Worm (Caenorhabditis elegans) whole organism, L4 larva: Measurements from ENCODE around the gene his-24.
A peak's percentile ranks its signal among the peaks of the same experiment; 100 is the strongest.

Source experiments
- F10B5.3 ChIP-seq: sonication (generic microtip); optimal IDR thresholded peaks from 2 replicates; lab custom pipeline; 2016; ENCODE audit warnings: mild to moderate bottlenecking, missing genetic modification characterization, missing compliant biosample characterization
- F44E2.7 ChIP-seq: fragments of 200-800 bp; sonication (Bioruptor generic); IDR thresholded peaks from 2 replicates; pipeline ENCODE4 v2.1.2; 2022; ENCODE audit warnings: missing genetic modification characterization, missing compliant biosample characterization
- Y105C5A.15 ChIP-seq: fragments of 200-800 bp; sonication (Bioruptor generic); IDR thresholded peaks from 2 replicates; pipeline ENCODE4 v1.3.6; 2022; ENCODE audit warnings: missing genetic modification characterization, missing compliant biosample characterization
- Y5F2A.4 ChIP-seq: fragments of 200-800 bp; sonication (Bioruptor generic); optimal IDR thresholded peaks from 2 replicates; lab custom pipeline; 2018; ENCODE audit warnings: mild to moderate bottlenecking, missing genetic modification characterization, missing compliant biosample characterization
- aha-1 ChIP-seq: fragments of 150-350 bp; peaks from one replicate; lab custom pipeline; 2014; ENCODE audit warnings: missing biosample characterization, missing genetic modification characterization
- aly-2 ChIP-seq: sonication (generic microtip); optimal IDR thresholded peaks from 2 replicates; lab custom pipeline; 2018; ENCODE audit warnings: missing biosample characterization, missing genetic modification characterization
- ceh-28 ChIP-seq: fragments of 150-350 bp; optimal IDR thresholded peaks from 2 replicates; lab custom pipeline; 2014; ENCODE audit warnings: missing biosample characterization, missing genetic modification reagents, missing genetic modification characterization
- ceh-32 ChIP-seq: sonication (generic microtip); optimal IDR thresholded peaks from 2 replicates; lab custom pipeline; 2016; ENCODE audit warnings: mild to moderate bottlenecking, missing genetic modification characterization, missing compliant biosample characterization; ENCODE audit not compliant: poor library complexity
- ceh-62 ChIP-seq: sonication (generic microtip); optimal IDR thresholded peaks from 2 replicates; lab custom pipeline; 2017; ENCODE audit warnings: missing biosample characterization, missing genetic modification characterization
- ceh-82 ChIP-seq: sonication (generic microtip); optimal IDR thresholded peaks from 2 replicates; lab custom pipeline; 2017; ENCODE audit warnings: missing biosample characterization, missing genetic modification characterization
- ces-1 ChIP-seq: fragments of 150-350 bp; sonication (generic microtip); optimal IDR thresholded peaks from 4 replicates; lab custom pipeline; 2014; ENCODE audit warnings: missing biosample characterization, missing genetic modification reagents, missing genetic modification characterization
- ctbp-1 ChIP-seq: fragments of 200-800 bp; sonication (Bioruptor generic); IDR thresholded peaks from 2 replicates; pipeline ENCODE4 v1.3.6; 2022; ENCODE audit warnings: missing genetic modification reagents, missing genetic modification characterization, missing compliant biosample characterization
- daf-8 ChIP-seq: fragments of 200-800 bp; sonication (Bioruptor generic); IDR thresholded peaks from 2 replicates; pipeline ENCODE4 v1.3.6; 2022; ENCODE audit warnings: missing genetic modification characterization, missing compliant biosample characterization
- dmd-6 ChIP-seq: fragments of 200-800 bp; sonication (Bioruptor generic); IDR thresholded peaks from 2 replicates; pipeline ENCODE4 v1.3.6; 2022; ENCODE audit warnings: missing genetic modification reagents, missing genetic modification characterization, missing compliant biosample characterization
- dmd-9 ChIP-seq: fragments of 200-800 bp; sonication (Bioruptor generic); IDR thresholded peaks from 2 replicates; pipeline ENCODE4 v1.3.6; 2022; ENCODE audit warnings: missing genetic modification reagents, missing genetic modification characterization, missing compliant biosample characterization
- dpl-1 ChIP-seq: fragments of 150-350 bp; optimal IDR thresholded peaks from 2 replicates; lab custom pipeline; 2014; ENCODE audit warnings: missing biosample characterization, missing genetic modification reagents, missing genetic modification characterization
- dve-1 ChIP-seq: sonication (generic microtip); optimal IDR thresholded peaks from 2 replicates; lab custom pipeline; 2017; ENCODE audit warnings: antibody characterized with exemption, mild to moderate bottlenecking, missing genetic modification characterization, missing compliant biosample characterization; ENCODE audit not compliant: insufficient read depth
- egl-27 ChIP-seq: sonication (generic microtip); optimal IDR thresholded peaks from 3 replicates; lab custom pipeline; 2017; ENCODE audit warnings: missing biosample characterization, missing genetic modification reagents, missing genetic modification characterization
- egl-43 ChIP-seq: fragments of 200-800 bp; sonication (Bioruptor generic); IDR thresholded peaks from 2 replicates; pipeline ENCODE4 v1.3.6; 2022; ENCODE audit warnings: missing genetic modification reagents, missing genetic modification characterization, missing compliant biosample characterization
- fkh-10 ChIP-seq: fragments of 150-350 bp; optimal IDR thresholded peaks from 2 replicates; lab custom pipeline; 2014; ENCODE audit warnings: missing biosample characterization, missing genetic modification reagents, missing genetic modification characterization
- gei-8 ChIP-seq: fragments of 200-800 bp; sonication (Bioruptor generic); optimal IDR thresholded peaks from 2 replicates; lab custom pipeline; 2018; ENCODE audit warnings: mild to moderate bottlenecking, missing genetic modification characterization, missing compliant biosample characterization
- hif-1 ChIP-seq, 2 experiments: sonication (generic microtip); optimal IDR thresholded peaks; 2 replicates each; lab custom pipeline; 2016 to 2017; ENCODE audit warnings: missing compliant biosample characterization in 2 of 2, missing genetic modification characterization in 2 of 2, missing genetic modification reagents in 2 of 2, missing genotype in 2 of 2, mild to moderate bottlenecking in 1 of 2
- hlh-11 ChIP-seq: fragments of 200-800 bp; sonication (Bioruptor generic); optimal IDR thresholded peaks from 2 replicates; lab custom pipeline; 2018; ENCODE audit warnings: mild to moderate bottlenecking, missing genetic modification characterization, missing compliant biosample characterization
- jun-1 ChIP-seq: fragments of 150-350 bp; optimal IDR thresholded peaks from 2 replicates; lab custom pipeline; 2014; ENCODE audit warnings: missing biosample characterization, missing genetic modification reagents, missing genetic modification characterization
- lim-7 ChIP-seq: fragments of 200-800 bp; sonication (Bioruptor generic); IDR thresholded peaks from 2 replicates; pipeline ENCODE4 v1.3.6; 2022; ENCODE audit warnings: missing genetic modification characterization, missing compliant biosample characterization
- lin-1 ChIP-seq: fragments of 200-800 bp; sonication (Bioruptor generic); IDR thresholded peaks from 2 replicates; pipeline ENCODE4 v1.3.6; 2022; ENCODE audit warnings: missing genetic modification reagents, missing genetic modification characterization, missing compliant biosample characterization
- lin-13 ChIP-seq: fragments of 150-350 bp; optimal IDR thresholded peaks from 2 replicates; lab custom pipeline; 2014; ENCODE audit warnings: missing biosample characterization, missing genetic modification reagents, missing genetic modification characterization
- lin-15B ChIP-seq: fragments of 150-350 bp; sonication (generic microtip); optimal IDR thresholded peaks from 3 replicates; lab custom pipeline; 2014; ENCODE audit warnings: missing biosample characterization, missing genetic modification characterization
- lin-29 ChIP-seq: fragments of 200-800 bp; sonication (Bioruptor generic); IDR thresholded peaks from 2 replicates; pipeline ENCODE4 v1.3.6; 2022; ENCODE audit warnings: missing genetic modification reagents, missing genetic modification characterization, missing compliant biosample characterization
- lsy-2 ChIP-seq, 2 experiments: fragments of 150-350 bp in 1 of 2; sonication (generic microtip) in 1 of 2; optimal IDR thresholded peaks; 2 replicates each; lab custom pipeline; 2014 to 2017; ENCODE audit warnings: missing biosample characterization in 2 of 2, missing genetic modification characterization in 2 of 2
- madf-5 ChIP-seq, 2 experiments: fragments of 200-800 bp; sonication (Bioruptor generic); IDR thresholded peaks; 2 replicates each; pipeline ENCODE4 v1.3.6; 2022; ENCODE audit warnings: missing compliant biosample characterization in 2 of 2, missing genetic modification characterization in 2 of 2
- mdt-29 ChIP-seq: fragments of 200-800 bp; sonication (Bioruptor generic); IDR thresholded peaks from 2 replicates; pipeline ENCODE4 v1.3.6; 2022; ENCODE audit warnings: missing genetic modification reagents, missing genetic modification characterization, missing compliant biosample characterization
- mep-1 ChIP-seq: fragments of 150-350 bp; sonication (generic microtip); optimal IDR thresholded peaks from 3 replicates; lab custom pipeline; 2014; ENCODE audit warnings: missing biosample characterization, missing genetic modification characterization
- nhr-10 ChIP-seq: fragments of 150-350 bp; optimal IDR thresholded peaks from 2 replicates; lab custom pipeline; 2014; ENCODE audit warnings: missing biosample characterization, missing genetic modification characterization
- nhr-48 ChIP-seq: sonication (generic microtip); optimal IDR thresholded peaks from 2 replicates; lab custom pipeline; 2016; ENCODE audit warnings: mild to moderate bottlenecking, missing genetic modification characterization, missing compliant biosample characterization
- nhr-6 ChIP-seq: fragments of 150-350 bp; optimal IDR thresholded peaks from 2 replicates; lab custom pipeline; 2014; ENCODE audit warnings: missing biosample characterization, missing genetic modification characterization
- nhr-77 ChIP-seq: fragments of 150-350 bp; optimal IDR thresholded peaks from 2 replicates; lab custom pipeline; 2014; ENCODE audit warnings: missing biosample characterization, missing genetic modification characterization
- pha-4 ChIP-seq, 2 experiments: fragments of 150-350 bp in 1 of 2; fragments of 200-800 bp in 1 of 2; sonication (Bioruptor generic) in 1 of 2; IDR thresholded peaks in 1 of 2; optimal IDR thresholded peaks in 1 of 2; 2 replicates each; pipeline versions ENCODE4 v1.3.6 to Lab custom; 2014 to 2022; ENCODE audit warnings: missing genetic modification characterization in 2 of 2, missing genetic modification reagents in 2 of 2, missing biosample characterization in 1 of 2, missing compliant biosample characterization in 1 of 2
- rbr-2 ChIP-seq: sonication (generic microtip); optimal IDR thresholded peaks from 2 replicates; lab custom pipeline; 2016; ENCODE audit warnings: missing genotype, missing genetic modification characterization, missing compliant biosample characterization
- saeg-2 ChIP-seq: fragments of 200-800 bp; sonication (Bioruptor generic); IDR thresholded peaks from 2 replicates; pipeline ENCODE4 v1.3.6; 2022; ENCODE audit warnings: missing genetic modification reagents, missing genetic modification characterization, missing compliant biosample characterization
- sdz-12 ChIP-seq: fragments of 200-800 bp; sonication (Bioruptor generic); optimal IDR thresholded peaks from 2 replicates; lab custom pipeline; 2018; ENCODE audit warnings: mild to moderate bottlenecking, missing genetic modification characterization, missing compliant biosample characterization
- skn-1 ChIP-seq: fragments of 150-350 bp; optimal IDR thresholded peaks from 2 replicates; lab custom pipeline; 2014; ENCODE audit warnings: missing biosample characterization, missing genetic modification characterization
- snpc-1.2 ChIP-seq: fragments of 200-800 bp; sonication (Bioruptor generic); IDR thresholded peaks from 2 replicates; pipeline ENCODE4 v1.3.6; 2022; ENCODE audit warnings: missing genetic modification reagents, missing genetic modification characterization, missing compliant biosample characterization
- spr-3 ChIP-seq: fragments of 200-800 bp; sonication (Bioruptor generic); optimal IDR thresholded peaks from 2 replicates; lab custom pipeline; 2018; ENCODE audit warnings: mild to moderate bottlenecking, missing genetic modification characterization, missing compliant biosample characterization
- tag-97 ChIP-seq: fragments of 200-800 bp; sonication (Bioruptor generic); IDR thresholded peaks from 2 replicates; pipeline ENCODE4 v1.3.6; 2022; ENCODE audit warnings: missing genetic modification characterization, missing compliant biosample characterization
- tra-1 ChIP-seq: fragments of 200-800 bp; sonication (Bioruptor generic); IDR thresholded peaks from 2 replicates; pipeline ENCODE4 v1.3.6; 2022; ENCODE audit warnings: missing genetic modification reagents, missing genetic modification characterization, missing compliant biosample characterization
- zfp-3 ChIP-seq: fragments of 200-800 bp; sonication (Bioruptor generic); conservative IDR thresholded peaks from 2 replicates; pipeline ENCODE4 v1.3.6; 2022; ENCODE audit warnings: missing genetic modification reagents, missing genetic modification characterization, missing compliant biosample characterization
- zip-11 ChIP-seq: fragments of 200-800 bp; sonication (Bioruptor generic); IDR thresholded peaks from 2 replicates; pipeline ENCODE4 v1.3.6; 2022; ENCODE audit warnings: missing genetic modification characterization, missing compliant biosample characterization
- zip-2 ChIP-seq: fragments of 150-350 bp; optimal IDR thresholded peaks from 2 replicates; lab custom pipeline; 2014; ENCODE audit warnings: missing biosample characterization, missing genetic modification characterization
- ztf-7 ChIP-seq: fragments of 150-350 bp; optimal IDR thresholded peaks from 2 replicates; lab custom pipeline; 2014; ENCODE audit warnings: missing biosample characterization, missing genetic modification characterization

Gene his-24

ce11 chrX:14500422-14501058, 10.6 kb downstream of the his-24 start (continued):
- TF ChIP-seq ceh-62 (tag; lab: Kevin White, UChicago) = no peak
- TF ChIP-seq zip-11 = no peak
- TF ChIP-seq lin-29 (GFP tag; lab: Robert Waterston, UW) = no peak
- no peak for TF ChIP-seq aly-2 (tag; lab: Kevin White, UChicago)
- TF ChIP-seq ces-1 (GFP tag; lab: Kevin White, UChicago) = no peak
- TF ChIP-seq madf-5 (GFP tag; IDR thresholded peaks at IDR 0.05; lab: Robert Waterston, UW) = no peak
- TF ChIP-seq dpl-1 (GFP tag; lab: Kevin White, UChicago) = no peak
- TF ChIP-seq fkh-10 (GFP tag; lab: Kevin White, UChicago) = no peak
- TF ChIP-seq ztf-7 (tag; lab: Kevin White, UChicago) = peak; percentile 2
- no peak for TF ChIP-seq egl-27 (tag; lab: Kevin White, UChicago)
- no peak for TF ChIP-seq egl-43 (GFP tag; lab: Robert Waterston, UW)
- TF ChIP-seq mep-1 = no peak
- no peak for TF ChIP-seq spr-3
- no peak for TF ChIP-seq zip-2 (tag; lab: Kevin White, UChicago)
- TF ChIP-seq pha-4 (GFP tag; IDR thresholded peaks at IDR 0.05; lab: Robert Waterston, UW) = peak; percentile 72
- no peak for TF ChIP-seq pha-4 (tag; optimal IDR thresholded peaks at IDR 0.05; lab: Kevin White, UChicago)
- no peak for TF ChIP-seq lim-7 (GFP tag; lab: Robert Waterston, UW)
- no peak for TF ChIP-seq ceh-28
- TF ChIP-seq lin-1 (GFP tag; lab: Robert Waterston, UW) = peak; percentile 86
- no peak for TF ChIP-seq Y105C5A.15 (GFP tag; lab: Robert Waterston, UW)
- TF ChIP-seq ctbp-1 (GFP tag; lab: Robert Waterston, UW) = no peak
- no peak for TF ChIP-seq skn-1 (tag; lab: Kevin White, UChicago)
- no peak for TF ChIP-seq lin-13 (GFP tag; lab: Kevin White, UChicago)
- peak in 1 of 2 experiments; percentile 24 for TF ChIP-seq hif-1 (tag; optimal IDR thresholded peaks at IDR 0.05; lab: Kevin White, UChicago)
- no peak for TF ChIP-seq daf-8 (GFP tag; lab: Robert Waterston, UW)
- TF ChIP-seq ceh-32 = no peak

- TF ChIP-seq jun-1 (tag; lab: Kevin White, UChicago) (no peak), ceh-82 (tag; lab: Kevin White, UChicago) (no peak), F10B5.3 (no peak), nhr-48 (tag; lab: Kevin White, UChicago) (peak; percentile 92), dmd-6 (GFP tag; lab: Robert Waterston, UW) (peak; percentile 94), saeg-2 (peak; percentile 84; the same call in 1 of the 2 replicates), nhr-10 (tag; lab: Kevin White, UChicago) (no peak), zfp-3 (GFP tag; lab: Robert Waterston, UW) (peak; percentile 14; the same call in 1 of the 2 replicates), lin-15B (tag; lab: Kevin White, UChicago) (no peak), dve-1 (peak; percentile 97), gei-8 (GFP tag; lab: Kevin White, UChicago) (peak; percentile 77), F44E2.7 (GFP tag; lab: Robert Waterston, UW) (no peak), dmd-9 (no peak), sdz-12 (GFP tag; lab: Kevin White, UChicago) (no peak), rbr-2 (tag; lab: Kevin White, UChicago) (no peak), tag-97 (no peak), nhr-6 (tag; lab: Kevin White, UChicago) (no peak), Y5F2A.4 (no peak), aly-2 (tag; lab: Kevin White, UChicago) (no peak), tra-1 (GFP tag; lab: Robert Waterston, UW) (peak; percentile 71; the same call in 1 of the 2 replicates), nhr-77 (tag; lab: Kevin White, UChicago) (peak; percentile 76), ceh-32 (no peak), hlh-11 (peak; percentile 95), mdt-29 (GFP tag; lab: Robert Waterston, UW) (0 out of 2 replicates have a peak, but pooled peaks have one; percentile 63), aha-1 (tag; lab: Kevin White, UChicago) (peak; percentile 90), snpc-1.2 (GFP tag; lab: Robert Waterston, UW) (no peak), lsy-2 (tag; optimal IDR thresholded peaks at IDR 0.05; lab: Kevin White, UChicago) (peak in 1 of 2 experiments; percentile 49)
Observed at ce11 chrX:14502116-14502587, 12.3 kb downstream of the his-24 start.
